Worm (Caenorhabditis elegans) whole organism, midembryonic: ENCODE measurements around the gene clec-224.

ENCODE experiments used
- T22C8.4 ChIP-seq: fragments of 200-800 bp; sonication (Bioruptor generic); IDR thresholded peaks from 2 replicates; pipeline ENCODE4 v1.3.6; 2022; ENCODE audit warnings: missing genetic modification characterization, missing compliant biosample characterization
- cog-1 ChIP-seq: sonication (generic microtip); optimal IDR thresholded peaks from 2 replicates; lab custom pipeline; 2016; ENCODE audit warnings: missing genetic modification characterization, missing compliant biosample characterization
- flt-1 ChIP-seq: fragments of 200-800 bp; sonication (Bioruptor generic); IDR thresholded peaks from 2 replicates; pipeline ENCODE4 v1.3.6; 2022; ENCODE audit warnings: missing genetic modification characterization, missing compliant biosample characterization
- klf-2 ChIP-seq: fragments of 200-800 bp; sonication (Bioruptor generic); conservative IDR thresholded peaks from 2 replicates; pipeline ENCODE4 v1.3.6; 2022; ENCODE audit warnings: missing genetic modification reagents, missing genetic modification characterization, missing compliant biosample characterization
- med-1 ChIP-seq: sonication (generic microtip); optimal IDR thresholded peaks from 2 replicates; lab custom pipeline; 2017; ENCODE audit warnings: missing genetic modification characterization, mild to moderate bottlenecking, missing compliant biosample characterization, antibody characterized with exemption, missing genetic modification reagents; ENCODE audit not compliant: insufficient read depth
- ref-1 ChIP-seq: fragments of 200-800 bp; sonication (Bioruptor generic); conservative IDR thresholded peaks from 2 replicates; pipeline ENCODE4 v1.3.6; 2022; ENCODE audit warnings: missing genetic modification reagents, missing genetic modification characterization, missing compliant biosample characterization
- ztf-23 ChIP-seq: fragments of 200-800 bp; sonication (Bioruptor generic); IDR thresholded peaks from 2 replicates; pipeline ENCODE4 v1.3.6; 2022; ENCODE audit warnings: missing genetic modification reagents, missing genetic modification characterization, missing compliant biosample characterization
- ztf-29 ChIP-seq: fragments of 200-800 bp; sonication (Bioruptor generic); IDR thresholded peaks from 2 replicates; pipeline ENCODE4 v1.3.6; 2022; ENCODE audit warnings: missing genetic modification reagents, missing genetic modification characterization, missing compliant biosample characterization

ce11 chrV:12161157-12161556, 18.1 kb downstream of the clec-224 start:
- no peak for TF ChIP-seq klf-2
- no peak for TF ChIP-seq flt-1
- TF ChIP-seq ref-1 (GFP tag; lab: Robert Waterston, UW), result no peak
- TF ChIP-seq T22C8.4 (GFP tag; lab: Robert Waterston, UW), result no peak
- TF ChIP-seq med-1 (GFP tag; lab: Kevin White, UChicago), result no peak
- no peak for TF ChIP-seq ztf-29 (GFP tag; lab: Robert Waterston, UW)
- no peak for TF ChIP-seq ztf-23 (GFP tag; lab: Robert Waterston, UW)
- no peak for TF ChIP-seq cog-1 (tag; lab: Kevin White, UChicago)
